Worm (Caenorhabditis elegans) whole organism, L1 larva: ENCODE data around the gene srj-6.

Source experiments
- C34B4.2 ChIP-seq: sonication (generic microtip); optimal IDR thresholded peaks from 2 replicates; lab custom pipeline; 2017; ENCODE audit warnings: mild to moderate bottlenecking, missing genetic modification characterization, missing compliant biosample characterization
- F16B12.6 ChIP-seq: fragments of 150-350 bp; optimal IDR thresholded peaks from 2 replicates; lab custom pipeline; 2014; ENCODE audit warnings: missing biosample characterization, missing genetic modification characterization
- Y116A8C.19 ChIP-seq: sonication (generic microtip); optimal IDR thresholded peaks from 2 replicates; lab custom pipeline; 2016; ENCODE audit warnings: missing compliant biosample characterization, missing genetic modification characterization, borderline replicate concordance
- aly-2 ChIP-seq: fragments of 150-350 bp; optimal IDR thresholded peaks from 2 replicates; lab custom pipeline; 2014; ENCODE audit warnings: missing biosample characterization, missing genetic modification characterization
- ama-1 ChIP-seq: fragments of 150-350 bp; optimal IDR thresholded peaks from 2 replicates; lab custom pipeline; 2014
- ceh-63 ChIP-seq: fragments of 200-800 bp; sonication (Bioruptor generic); optimal IDR thresholded peaks from 2 replicates; lab custom pipeline; 2018; ENCODE audit warnings: mild to moderate bottlenecking, missing genetic modification characterization, missing compliant biosample characterization
- ceh-8 ChIP-seq: fragments of 200-800 bp; sonication (Bioruptor generic); optimal IDR thresholded peaks from 2 replicates; lab custom pipeline; 2018; ENCODE audit warnings: mild to moderate bottlenecking, missing genetic modification characterization, moderate library complexity, missing compliant biosample characterization
- ceh-88 ChIP-seq: fragments of 200-800 bp; sonication (Bioruptor generic); IDR thresholded peaks from 2 replicates; pipeline ENCODE4 v1.3.6; 2022; ENCODE audit warnings: missing genetic modification characterization, missing compliant biosample characterization
- ceh-90 ChIP-seq: sonication (generic microtip); optimal IDR thresholded peaks from 2 replicates; lab custom pipeline; 2016; ENCODE audit warnings: missing genetic modification characterization, missing compliant biosample characterization
- dsc-1 ChIP-seq: sonication (generic microtip); optimal IDR thresholded peaks from 2 replicates; lab custom pipeline; 2016; ENCODE audit warnings: mild to moderate bottlenecking, missing genetic modification characterization, missing compliant biosample characterization
- efl-1 ChIP-seq, 4 experiments: fragments of 150-350 bp; optimal IDR thresholded peaks in 3 of 4; peaks in 1 of 4; 1 replicate in 1 of 4; 2 replicates in 3 of 4; lab custom pipeline; 2014; ENCODE audit warnings: missing biosample characterization in 2 of 4, missing genetic modification characterization in 2 of 4, missing genetic modification reagents in 2 of 4
- efl-3 ChIP-seq: fragments of 200-800 bp; sonication (Bioruptor generic); optimal IDR thresholded peaks from 2 replicates; lab custom pipeline; 2018; ENCODE audit warnings: mild to moderate bottlenecking, missing genetic modification characterization, missing compliant biosample characterization
- elt-2 ChIP-seq: sonication (generic microtip); optimal IDR thresholded peaks from 2 replicates; lab custom pipeline; 2016; ENCODE audit warnings: missing genetic modification characterization, mild to moderate bottlenecking, inconsistent platforms, missing compliant biosample characterization, missing genetic modification reagents
- fkh-4 ChIP-seq: sonication (generic microtip); optimal IDR thresholded peaks from 2 replicates; lab custom pipeline; 2016; ENCODE audit warnings: missing compliant biosample characterization, missing genetic modification characterization, borderline replicate concordance
- grh-1 ChIP-seq: fragments of 200-800 bp; sonication (Bioruptor generic); IDR thresholded peaks from 2 replicates; pipeline ENCODE4 v1.3.6; 2022; ENCODE audit warnings: missing genetic modification reagents, missing genetic modification characterization, missing compliant biosample characterization
- irx-1 ChIP-seq: sonication (generic microtip); optimal IDR thresholded peaks from 2 replicates; lab custom pipeline; 2016; ENCODE audit warnings: missing genetic modification characterization, missing compliant biosample characterization
- isw-1 ChIP-seq: fragments of 200-800 bp; sonication (Bioruptor generic); IDR thresholded peaks from 2 replicates; pipeline ENCODE4 v1.3.6; 2022; ENCODE audit warnings: missing genetic modification characterization, missing compliant biosample characterization
- lin-13 ChIP-seq: fragments of 150-350 bp; optimal IDR thresholded peaks from 2 replicates; lab custom pipeline; 2014; ENCODE audit warnings: missing biosample characterization, missing genetic modification reagents, missing genetic modification characterization
- lin-15B ChIP-seq: fragments of 150-350 bp; sonication (generic microtip); optimal IDR thresholded peaks from 3 replicates; lab custom pipeline; 2014; ENCODE audit warnings: missing biosample characterization, missing genetic modification characterization
- lin-35 ChIP-seq, 2 experiments: fragments of 150-350 bp; optimal IDR thresholded peaks; 2 replicates each; lab custom pipeline; 2014; ENCODE audit warnings: missing biosample characterization in 2 of 2, missing genetic modification characterization in 2 of 2, missing genetic modification reagents in 2 of 2
- lsy-2 ChIP-seq, 2 experiments: fragments of 150-350 bp; optimal IDR thresholded peaks; 2 replicates each; lab custom pipeline; 2014; ENCODE audit warnings: missing biosample characterization in 2 of 2, missing genetic modification characterization in 2 of 2
- mef-2 ChIP-seq: fragments of 150-350 bp; optimal IDR thresholded peaks from 2 replicates; lab custom pipeline; 2014; ENCODE audit warnings: missing biosample characterization, missing genetic modification characterization
- mep-1 ChIP-seq: fragments of 150-350 bp; optimal IDR thresholded peaks from 2 replicates; lab custom pipeline; 2014; ENCODE audit warnings: missing biosample characterization, missing genetic modification characterization
- nhr-11 ChIP-seq: fragments of 150-350 bp; optimal IDR thresholded peaks from 2 replicates; lab custom pipeline; 2014; ENCODE audit warnings: missing biosample characterization, missing genetic modification characterization
- nhr-12 ChIP-seq: sonication (generic microtip); optimal IDR thresholded peaks from 2 replicates; lab custom pipeline; 2017; ENCODE audit warnings: missing biosample characterization, missing genetic modification characterization
- nhr-20 ChIP-seq: sonication (generic microtip); optimal IDR thresholded peaks from 2 replicates; lab custom pipeline; 2016; ENCODE audit warnings: mild to moderate bottlenecking, missing genetic modification characterization, missing compliant biosample characterization
- nhr-28 ChIP-seq: fragments of 150-350 bp; optimal IDR thresholded peaks from 2 replicates; lab custom pipeline; 2014; ENCODE audit warnings: missing biosample characterization, missing genetic modification characterization
- nhr-47 ChIP-seq: sonication (generic microtip); optimal IDR thresholded peaks from 2 replicates; lab custom pipeline; 2016; ENCODE audit warnings: mild to moderate bottlenecking, missing genetic modification characterization, moderate library complexity, missing compliant biosample characterization
- nhr-71 ChIP-seq: sonication (generic microtip); optimal IDR thresholded peaks from 2 replicates; lab custom pipeline; 2016; ENCODE audit warnings: mild to moderate bottlenecking, missing genetic modification characterization, moderate library complexity, missing compliant biosample characterization
- nhr-76 ChIP-seq: sonication (generic microtip); optimal IDR thresholded peaks from 2 replicates; lab custom pipeline; 2017; ENCODE audit warnings: missing biosample characterization, missing genetic modification characterization
- nhr-84 ChIP-seq: sonication (generic microtip); optimal IDR thresholded peaks from 2 replicates; lab custom pipeline; 2017; ENCODE audit warnings: missing biosample characterization, missing genetic modification characterization
- nhr-85 ChIP-seq: sonication (generic microtip); peaks from one replicate; lab custom pipeline; 2016; ENCODE audit warnings: missing genetic modification characterization, inconsistent platforms, missing compliant biosample characterization
- pag-3 ChIP-seq: sonication (generic microtip); optimal IDR thresholded peaks from 2 replicates; lab custom pipeline; 2017; ENCODE audit warnings: missing genetic modification characterization, mild to moderate bottlenecking, missing compliant biosample characterization, antibody characterized with exemption, borderline replicate concordance; ENCODE audit not compliant: insufficient read depth
- rnt-1 ChIP-seq: sonication (generic microtip); optimal IDR thresholded peaks from 2 replicates; lab custom pipeline; 2016; ENCODE audit warnings: mild to moderate bottlenecking, missing genetic modification characterization, moderate library complexity, missing compliant biosample characterization
- skn-1 ChIP-seq: fragments of 150-350 bp; optimal IDR thresholded peaks from 2 replicates; lab custom pipeline; 2014; ENCODE audit warnings: missing biosample characterization, missing genetic modification characterization
- snpc-4 ChIP-seq: fragments of 150-350 bp; optimal IDR thresholded peaks from 2 replicates; lab custom pipeline; 2014; ENCODE audit warnings: missing biosample characterization, missing genetic modification characterization
- snu-23 ChIP-seq: sonication (generic microtip); optimal IDR thresholded peaks from 2 replicates; lab custom pipeline; 2016; ENCODE audit warnings: missing genetic modification characterization, missing compliant biosample characterization
- swsn-7 ChIP-seq: sonication (generic microtip); optimal IDR thresholded peaks from 2 replicates; lab custom pipeline; 2016; ENCODE audit warnings: missing genetic modification characterization, missing compliant biosample characterization
- unc-130 ChIP-seq: fragments of 150-350 bp; optimal IDR thresholded peaks from 2 replicates; lab custom pipeline; 2017; ENCODE audit warnings: missing biosample characterization, missing genetic modification characterization, inconsistent platforms
- unc-30 ChIP-seq: sonication (generic microtip); optimal IDR thresholded peaks from 2 replicates; lab custom pipeline; 2017; ENCODE audit warnings: missing biosample characterization, missing genetic modification characterization
- unc-98 ChIP-seq: fragments of 200-800 bp; sonication (Bioruptor generic); IDR thresholded peaks from 2 replicates; pipeline ENCODE4 v1.3.6; 2022; ENCODE audit warnings: missing genetic modification characterization, missing compliant biosample characterization
- vab-15 ChIP-seq: sonication (generic microtip); optimal IDR thresholded peaks from 2 replicates; lab custom pipeline; 2017; ENCODE audit warnings: missing genotype, mild to moderate bottlenecking, missing genetic modification characterization, missing compliant biosample characterization
- zip-4 ChIP-seq: fragments of 200-800 bp; sonication (Bioruptor generic); optimal IDR thresholded peaks from 2 replicates; lab custom pipeline; 2018; ENCODE audit warnings: mild to moderate bottlenecking, missing genetic modification characterization, moderate library complexity, missing compliant biosample characterization

The srj-6 gene

DNA sequence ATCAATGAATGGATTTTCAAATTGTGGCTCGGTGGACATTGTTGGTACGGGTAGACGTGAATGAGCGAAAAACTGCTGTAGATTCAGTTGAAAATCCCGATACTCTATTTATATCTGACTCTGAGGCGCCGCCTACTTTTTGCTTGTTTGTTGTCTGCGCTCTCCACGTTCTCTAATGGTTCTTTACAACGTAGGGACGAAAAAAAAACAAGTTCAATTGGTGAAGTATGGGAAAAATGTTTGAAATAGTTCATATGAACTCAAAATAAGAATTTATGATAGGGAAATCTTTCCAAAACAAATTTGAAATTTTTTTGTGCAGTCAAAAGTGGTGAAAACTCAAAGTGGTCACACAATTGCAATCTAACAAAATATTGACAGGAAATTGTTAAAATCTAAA lies 19.4 kb downstream of the srj-6 start, which contains the start of gene F48G7.10:
TSS of gene F48G7.10 (minus strand) at position 101 of the 400 bp plus-strand sequence.
- TF ChIP-seq lsy-2 (tag; optimal IDR thresholded peaks at IDR 0.05; lab: Kevin White, UChicago) (no peak), fkh-4 (no peak), swsn-7 (tag; lab: Kevin White, UChicago) (no peak), grh-1 (GFP tag; lab: Robert Waterston, UW) (no peak), lin-35 (GFP tag; optimal IDR thresholded peaks at IDR 0.05; lab: Kevin White, UChicago) (no peak), F16B12.6 (no peak), nhr-85 (peak; percentile 58)

DNA sequence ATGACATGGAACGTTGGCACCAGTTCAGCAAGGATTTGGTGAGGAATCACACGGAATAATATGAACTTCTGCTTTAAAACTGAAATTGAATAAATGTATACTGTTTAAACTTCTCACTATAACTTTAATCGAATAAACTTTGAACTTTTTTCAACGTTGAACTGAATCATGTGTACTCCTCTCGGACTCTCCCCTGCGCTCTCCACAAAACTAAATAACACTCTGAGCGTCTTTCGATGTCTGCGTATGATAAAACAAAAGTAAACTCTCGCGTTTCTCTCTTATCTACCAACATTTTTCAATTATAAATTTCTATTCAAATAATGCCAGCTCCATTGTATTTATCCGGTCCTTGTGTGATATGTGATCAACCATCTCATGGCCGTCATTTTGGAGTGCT lies 22.5 kb downstream of the srj-6 start:
- TF ChIP-seq swsn-7 (tag; lab: Kevin White, UChicago) (no peak), snpc-4 (tag; lab: Kevin White, UChicago) (no peak), irx-1 (no peak), F16B12.6 (no peak), lin-35 (GFP tag; optimal IDR thresholded peaks at IDR 0.05; lab: Kevin White, UChicago) (peak in 1 of 2 experiments; percentile 32), nhr-71 (tag; lab: Kevin White, UChicago) (no peak), nhr-20 (tag; lab: Kevin White, UChicago) (peak; percentile 29), unc-130 (tag; lab: Kevin White, UChicago) (no peak), efl-1 (optimal IDR thresholded peaks at IDR 0.05; lab: Kevin White, UChicago) (peak; percentile 11 to 22), efl-1 (GFP tag; optimal IDR thresholded peaks at IDR 0.05 in 1 of 2; lab: Kevin White, UChicago) (peak in 1 of 2 experiments; percentile 62), snu-23 (GFP tag; lab: Kevin White, UChicago) (peak; percentile 30), aly-2 (tag; lab: Kevin White, UChicago) (no peak)
- TF ChIP-seq, all 84 proteins: peak for 4

DNA sequence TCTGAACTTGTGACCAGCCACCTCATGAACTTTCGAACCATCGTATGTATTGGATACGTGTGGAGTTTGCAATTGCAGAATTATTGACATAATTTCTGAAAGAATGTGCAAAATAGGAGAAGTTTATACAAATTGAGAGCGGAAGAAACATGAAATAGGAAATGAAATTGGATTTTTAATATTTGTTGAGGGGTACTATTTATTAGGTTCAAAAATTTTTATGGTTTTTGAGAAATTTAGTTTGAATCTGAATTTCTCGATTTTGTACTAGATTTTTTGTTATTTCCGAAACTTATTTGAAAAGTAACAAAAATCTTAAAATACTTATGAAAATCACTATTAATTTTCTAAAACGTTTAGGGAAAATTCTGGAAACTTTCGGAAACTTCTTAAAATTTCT lies 25.8 kb downstream of the srj-6 start, which contains the start of gene F48G7.9:
TSS of gene F48G7.9 (minus strand) at position 101 of the 400 bp plus-strand sequence.
- TF ChIP-seq ceh-8 (GFP tag; lab: Kevin White, UChicago): no peak
- no peak for TF ChIP-seq fkh-4
- TF ChIP-seq lin-13: no peak
- no peak for TF ChIP-seq nhr-28 (tag; lab: Kevin White, UChicago)
- TF ChIP-seq elt-2: no peak
- no peak for TF ChIP-seq swsn-7 (tag; lab: Kevin White, UChicago)
- no peak for TF ChIP-seq ama-1 (lab: Kevin White, UChicago)
- TF ChIP-seq efl-3 (GFP tag; lab: Kevin White, UChicago): no peak
- TF ChIP-seq snu-23 (GFP tag; lab: Kevin White, UChicago): no peak
- TF ChIP-seq Y116A8C.19 (tag; lab: Kevin White, UChicago): no peak
- TF ChIP-seq lin-15B: no peak
- no peak for TF ChIP-seq C34B4.2 (tag; lab: Kevin White, UChicago)
- TF ChIP-seq ceh-63: no peak
- TF ChIP-seq nhr-76 (tag; lab: Kevin White, UChicago): no peak
- no peak for TF ChIP-seq skn-1 (tag; lab: Kevin White, UChicago)
- TF ChIP-seq unc-30 (tag; lab: Kevin White, UChicago): no peak

DNA sequence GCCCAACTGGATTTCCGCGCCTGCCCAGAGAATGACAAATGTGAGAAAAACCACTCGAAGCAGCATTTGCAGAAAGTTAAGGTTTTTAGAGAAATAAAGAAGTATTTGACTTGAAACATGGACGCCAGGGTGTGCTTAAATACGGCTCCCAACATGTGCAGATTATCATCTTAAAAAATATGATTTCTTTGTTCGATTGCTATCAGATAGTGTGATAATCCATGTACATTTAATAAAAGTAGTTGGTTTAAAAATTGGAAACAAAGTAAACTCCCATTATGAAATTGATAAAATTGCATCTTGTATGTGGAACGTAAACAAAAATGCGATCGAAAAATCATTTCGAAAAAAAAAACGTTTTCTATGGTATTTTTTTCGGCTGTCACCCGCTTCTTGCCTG lies 26.7 kb downstream of the srj-6 start, which contains the start of gene F48G7.8:
TSS of gene F48G7.8 (minus strand) at position 101 of the 400 bp plus-strand sequence.
- TF ChIP-seq rnt-1 (no peak), zip-4 (GFP tag; lab: Kevin White, UChicago) (no peak), mep-1 (tag; lab: Kevin White, UChicago) (no peak), unc-30 (tag; lab: Kevin White, UChicago) (no peak)

DNA sequence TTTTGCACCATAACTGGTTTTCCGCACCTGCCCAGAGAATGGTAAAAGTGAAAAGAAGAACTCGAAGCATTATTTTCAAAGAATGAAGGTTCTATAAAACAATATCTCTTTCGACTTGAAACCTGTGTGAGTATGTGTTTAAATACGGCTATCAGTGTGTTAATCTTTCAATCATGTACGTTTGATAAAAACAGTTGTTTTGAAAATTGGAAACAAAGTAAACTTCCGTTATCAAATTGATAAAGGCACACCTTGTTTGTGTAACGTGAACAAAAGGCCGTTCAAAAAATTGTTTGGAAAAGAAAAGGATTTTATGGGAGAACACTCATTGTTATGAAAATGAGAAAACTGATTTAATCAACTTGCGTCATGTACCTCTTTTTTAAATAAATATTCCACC lies 28.0 kb downstream of the srj-6 start, which contains the start of gene F48G7.7:
TSS of gene F48G7.7 (minus strand) at position 101 of the 400 bp plus-strand sequence.
- TF ChIP-seq ceh-90 (tag; lab: Kevin White, UChicago) (no peak), nhr-47 (tag; lab: Kevin White, UChicago) (no peak), isw-1 (no peak), nhr-12 (tag; lab: Kevin White, UChicago) (no peak), mep-1 (tag; lab: Kevin White, UChicago) (no peak), mef-2 (tag; lab: Kevin White, UChicago) (no peak), pag-3 (tag; lab: Kevin White, UChicago) (no peak), unc-98 (GFP tag; lab: Robert Waterston, UW) (no peak), nhr-11 (tag; lab: Kevin White, UChicago) (no peak), nhr-28 (tag; lab: Kevin White, UChicago) (no peak), nhr-85 (no peak), nhr-84 (tag; lab: Kevin White, UChicago) (no peak), snpc-4 (tag; lab: Kevin White, UChicago) (no peak), ceh-88 (GFP tag; lab: Robert Waterston, UW) (no peak), vab-15 (tag; lab: Kevin White, UChicago) (no peak), dsc-1 (tag; lab: Kevin White, UChicago) (no peak), ceh-63 (no peak), aly-2 (tag; lab: Kevin White, UChicago) (no peak)
